Worm (Caenorhabditis elegans): Measurements from ENCODE around the gene C48B4.9.
A peak's percentile ranks its signal among the peaks of the same experiment; 100 is the strongest.

The C48B4.9 gene

ce11 chrIII:9570869-9571268 lies 7.7 kb upstream of the C48B4.9 start:
- TF ChIP-seq mbf-1 (tag; optimal IDR thresholded peaks at IDR 0.05) (no peak), lsy-2 (tag; optimal IDR thresholded peaks at IDR 0.05) (peak in 1 of 2 experiments; percentile 48), gmeb-1 (tag; optimal IDR thresholded peaks at IDR 0.05) (peak; percentile 72), dmd-4 (tag; optimal IDR thresholded peaks at IDR 0.05) (no peak)

ce11 chrIII:9568451-9568850 lies 5.3 kb upstream of the C48B4.9 start, which contains the start of gene C48B4.13:
Gene C48B4.13, plus strand, starts transcription at chrIII:9568751.
- TF ChIP-seq sem-4 (tag; optimal IDR thresholded peaks at IDR 0.05) (no peak), egl-27 (tag; optimal IDR thresholded peaks at IDR 0.05) (no peak), fos-1 (tag; optimal IDR thresholded peaks at IDR 0.05) (no peak), sma-9 (GFP tag; optimal IDR thresholded peaks at IDR 0.05) (no peak), sma-9 (tag; optimal IDR thresholded peaks at IDR 0.05) (no peak), nhr-10 (tag; optimal IDR thresholded peaks at IDR 0.05) (no peak), nhr-23 (tag; optimal IDR thresholded peaks at IDR 0.05) (no peak), nhr-77 (tag; optimal IDR thresholded peaks at IDR 0.05) (no peak), sma-3 (GFP tag; optimal IDR thresholded peaks at IDR 0.05) (no peak), zag-1 (tag; optimal IDR thresholded peaks at IDR 0.05) (no peak), peb-1 (tag; optimal IDR thresholded peaks at IDR 0.05) (no peak), ceh-16 (tag; optimal IDR thresholded peaks at IDR 0.05) (no peak), aly-2 (tag; optimal IDR thresholded peaks at IDR 0.05) (no peak), nhr-12 (tag; optimal IDR thresholded peaks at IDR 0.05) (no peak), ceh-82 (tag; optimal IDR thresholded peaks at IDR 0.05) (no peak)

- TF ChIP-seq nhr-21 (tag; optimal IDR thresholded peaks at IDR 0.05) (no peak), nhr-237 (tag; optimal IDR thresholded peaks at IDR 0.05) (no peak), lin-13 (GFP tag; optimal IDR thresholded peaks at IDR 0.05) (no peak), mab-5 (tag; optimal IDR thresholded peaks at IDR 0.05) (no peak), nhr-11 (tag; optimal IDR thresholded peaks at IDR 0.05) (no peak)
These were observed 2.8 kb upstream of the C48B4.9 start, which contains the start of gene C48B4.11 for ce11 chrIII:9565973-9566372. Gene C48B4.11, minus strand, starts transcription at chrIII:9566115.

- TF ChIP-seq nhr-129 (tag; optimal IDR thresholded peaks at IDR 0.05), result no peak
- no peak for TF ChIP-seq lin-13 (GFP tag; optimal IDR thresholded peaks at IDR 0.05)
These were observed 1.3 kb upstream of the C48B4.9 start, which contains the start of gene C48B4.10 for ce11 chrIII:9564410-9564809. Gene C48B4.10, minus strand, starts transcription at chrIII:9564510.

ce11 chrIII:9561158-9561557 lies 2.0 kb downstream of the C48B4.9 start, which contains the start of gene C48B4.8:
Gene C48B4.8, minus strand, starts transcription at chrIII:9561258.
- TF ChIP-seq ceh-16 (tag; optimal IDR thresholded peaks at IDR 0.05) (no peak), blmp-1 (tag; optimal IDR thresholded peaks at IDR 0.05; ENCODE audit: insufficient read depth) (no peak), unc-39 (tag; optimal IDR thresholded peaks at IDR 0.05) (no peak), nhr-10 (tag; optimal IDR thresholded peaks at IDR 0.05) (no peak), nhr-23 (tag; optimal IDR thresholded peaks at IDR 0.05) (no peak), nhr-25 (tag; optimal IDR thresholded peaks at IDR 0.05) (no peak), mbf-1 (tag; optimal IDR thresholded peaks at IDR 0.05) (no peak), nhr-11 (tag; optimal IDR thresholded peaks at IDR 0.05) (no peak), lin-13 (GFP tag; optimal IDR thresholded peaks at IDR 0.05) (no peak), lin-11 (tag; optimal IDR thresholded peaks at IDR 0.05) (no peak), ztf-1 (GFP tag; conservative IDR thresholded peaks at IDR 0.05) (no peak)

- TF ChIP-seq alr-1 (tag; optimal IDR thresholded peaks at IDR 0.05), result no peak
- no peak for TF ChIP-seq R02D3.7 (tag; optimal IDR thresholded peaks at IDR 0.05)
- no peak for TF ChIP-seq snpc-4 (tag; optimal IDR thresholded peaks at IDR 0.05)
- TF ChIP-seq lin-13 (GFP tag; optimal IDR thresholded peaks at IDR 0.05), result no peak
- TF ChIP-seq sma-3 (GFP tag; optimal IDR thresholded peaks at IDR 0.05), result no peak
- no peak for TF ChIP-seq nhr-25 (tag; optimal IDR thresholded peaks at IDR 0.05)
- no peak for TF ChIP-seq sma-9 (GFP tag; optimal IDR thresholded peaks at IDR 0.05)
- no peak for TF ChIP-seq sma-9 (tag; optimal IDR thresholded peaks at IDR 0.05)
- no peak for TF ChIP-seq fos-1 (tag; optimal IDR thresholded peaks at IDR 0.05)
- no peak for TF ChIP-seq ceh-16 (tag; optimal IDR thresholded peaks at IDR 0.05)
- TF ChIP-seq nhr-11 (tag; optimal IDR thresholded peaks at IDR 0.05), result no peak
- TF ChIP-seq lin-11 (tag; optimal IDR thresholded peaks at IDR 0.05), result no peak
- TF ChIP-seq mbf-1 (tag; optimal IDR thresholded peaks at IDR 0.05), result no peak
- no peak for TF ChIP-seq sem-4 (tag; optimal IDR thresholded peaks at IDR 0.05)
- TF ChIP-seq F13H6.1 (tag; optimal IDR thresholded peaks at IDR 0.05), result no peak
These were observed 3.7 kb downstream of the C48B4.9 start, which contains the start of gene C48B4.7 for ce11 chrIII:9559381-9559881. Gene C48B4.7, minus strand, starts transcription at chrIII:9559431.
